1 fruit fly cellular context compared by ENCODE assay signal in the genomic region with DNA sequence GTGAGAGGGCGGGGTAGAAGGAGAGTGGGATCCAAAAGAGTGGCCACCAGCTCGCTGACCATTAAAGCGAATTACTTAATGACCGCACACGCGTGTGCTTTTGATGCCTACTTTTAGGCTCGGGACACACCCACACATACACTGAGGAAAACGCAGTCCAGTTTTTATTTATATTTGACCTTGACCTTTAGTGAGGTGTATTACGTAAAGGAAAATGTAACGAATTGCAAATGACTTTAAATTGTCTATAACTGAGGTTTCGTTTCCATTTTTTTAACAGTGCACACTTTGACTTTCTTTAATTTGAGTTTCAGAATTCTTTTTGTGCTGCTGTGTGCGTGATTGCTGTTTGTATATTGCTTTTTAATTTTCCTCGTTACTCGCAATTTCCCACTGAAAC.
A peak's percentile ranks its signal among the peaks of the same experiment; 100 is the strongest.
TF ChIP-seq lines count a peak whose summit lies in the region.

No protein-coding gene starts in this region.

TF ChIP-seq in whole organism, embryonic, 481 proteins besides CTCF, POLR2A, EP300 and RAD21 (continued from another document and continues in another):
- no peak for TF ChIP-seq Trl (optimal IDR thresholded peaks at IDR 0.05; lab: Kevin White, UChicago)
- peak; percentile 13 for TF ChIP-seq Trl (GFP tag; optimal IDR thresholded peaks at IDR 0.05; lab: Kevin White, UChicago)
- no peak for TF ChIP-seq CG42726 (GFP tag; IDR thresholded peaks at IDR 0.05; lab: Robert Waterston, UW; ENCODE audit: partially characterized antibody)
- TF ChIP-seq CG18599 (GFP tag; optimal IDR thresholded peaks at IDR 0.05; lab: Kevin White, UChicago), result peak; percentile 56
- peak; percentile 15 for TF ChIP-seq slp2 (GFP tag; optimal IDR thresholded peaks at IDR 0.05; lab: Kevin White, UChicago)
- TF ChIP-seq dpn (GFP tag; optimal IDR thresholded peaks at IDR 0.05; lab: Kevin White, UChicago), result peak in 1 of 2 experiments; percentile 13
- peak in 1 of 2 experiments; percentile 36 for TF ChIP-seq bsh (GFP tag; optimal IDR thresholded peaks at IDR 0.05; lab: Kevin White, UChicago)
- peak; percentile 2 for TF ChIP-seq Camta (GFP tag; optimal IDR thresholded peaks at IDR 0.05; lab: Kevin White, UChicago)
- TF ChIP-seq ara (GFP tag; IDR thresholded peaks at IDR 0.05; lab: Robert Waterston, UW), result no peak
- TF ChIP-seq NC2α (GFP tag; optimal IDR thresholded peaks at IDR 0.05; lab: Kevin White, UChicago), result no peak
- TF ChIP-seq CG33557 (GFP tag; optimal IDR thresholded peaks at IDR 0.05; lab: Kevin White, UChicago), result no peak
- TF ChIP-seq toy (GFP tag; IDR thresholded peaks at IDR 0.05; lab: Robert Waterston, UW), result no peak
- TF ChIP-seq CG18764 (GFP tag; optimal IDR thresholded peaks at IDR 0.05; lab: Kevin White, UChicago), result no peak
- no peak for TF ChIP-seq tx (GFP tag; optimal IDR thresholded peaks at IDR 0.05; lab: Kevin White, UChicago)
- TF ChIP-seq CG2678 (tag; optimal IDR thresholded peaks at IDR 0.05; lab: Kevin White, UChicago), result peak; percentile 41
- no peak for TF ChIP-seq Max (GFP tag; optimal IDR thresholded peaks at IDR 0.05; lab: Kevin White, UChicago)
- TF ChIP-seq sr (GFP tag; IDR thresholded peaks at IDR 0.05; lab: Robert Waterston, UW), result 0 out of 3 replicates have a peak, but pooled peaks have one; percentile 35
- TF ChIP-seq kni (GFP tag; optimal IDR thresholded peaks at IDR 0.05; lab: Kevin White, UChicago), result no peak
- no peak for TF ChIP-seq grn (GFP tag; optimal IDR thresholded peaks at IDR 0.05; lab: Kevin White, UChicago)
- no peak for TF ChIP-seq Gsc (GFP tag; IDR thresholded peaks at IDR 0.05; lab: Robert Waterston, UW)
- peak; percentile 29; the same call in 1 of the 2 replicates for TF ChIP-seq CG9932 (GFP tag; IDR thresholded peaks at IDR 0.05; lab: Robert Waterston, UW)
- peak; percentile 24 for TF ChIP-seq CG30403 (GFP tag; optimal IDR thresholded peaks at IDR 0.05; lab: Kevin White, UChicago)
- TF ChIP-seq Mes4 (GFP tag; optimal IDR thresholded peaks at IDR 0.05; lab: Kevin White, UChicago), result no peak
- no peak for TF ChIP-seq dati (GFP tag; IDR thresholded peaks at IDR 0.05; lab: Robert Waterston, UW)
- TF ChIP-seq MBD-R2 (GFP tag; IDR thresholded peaks at IDR 0.05; lab: Robert Waterston, UW), result no peak
- TF ChIP-seq eve (GFP tag; optimal IDR thresholded peaks at IDR 0.05; lab: Kevin White, UChicago), result peak in 1 of 2 experiments; percentile 30
- no peak for TF ChIP-seq pum (GFP tag; optimal IDR thresholded peaks at IDR 0.05; lab: Kevin White, UChicago)
- TF ChIP-seq dmrt99B (tag; optimal IDR thresholded peaks at IDR 0.05; lab: Kevin White, UChicago), result peak; percentile 45
- TF ChIP-seq ttk (GFP tag; IDR thresholded peaks at IDR 0.05; lab: Robert Waterston, UW), result 0 out of 2 replicates have a peak, but pooled peaks have one; percentile 13
- TF ChIP-seq CG7372 (GFP tag; IDR thresholded peaks at IDR 0.05; lab: Robert Waterston, UW), result no peak
- no peak for TF ChIP-seq pfk (GFP tag; optimal IDR thresholded peaks at IDR 0.05; lab: Kevin White, UChicago)
- TF ChIP-seq CG10147 (GFP tag; optimal IDR thresholded peaks at IDR 0.05; lab: Kevin White, UChicago), result peak; percentile 8
- TF ChIP-seq BtbVII (GFP tag; optimal IDR thresholded peaks at IDR 0.05; lab: Kevin White, UChicago), result no peak
- TF ChIP-seq CG31224 (GFP tag; IDR thresholded peaks at IDR 0.05; lab: Robert Waterston, UW), result no peak
- no peak for TF ChIP-seq wor (GFP tag; IDR thresholded peaks at IDR 0.05; lab: Robert Waterston, UW)
- TF ChIP-seq CG11504 (tag; optimal IDR thresholded peaks at IDR 0.05; lab: Kevin White, UChicago), result peak; percentile 61
- TF ChIP-seq Atf-2 (GFP tag; optimal IDR thresholded peaks at IDR 0.05; lab: Kevin White, UChicago), result no peak
- TF ChIP-seq CG7556 (GFP tag; optimal IDR thresholded peaks at IDR 0.05; lab: Kevin White, UChicago), result peak; percentile 25
- TF ChIP-seq Awh (GFP tag; IDR thresholded peaks at IDR 0.05; lab: Robert Waterston, UW), result 0 out of 2 replicates have a peak, but pooled peaks have one; percentile 19
- peak; percentile 52 for TF ChIP-seq Ptx1 (GFP tag; IDR thresholded peaks at IDR 0.05; lab: Robert Waterston, UW)
- 0 out of 2 replicates have a peak, but pooled peaks have one; percentile 26 for TF ChIP-seq Atf6 (GFP tag; IDR thresholded peaks at IDR 0.05; lab: Robert Waterston, UW)
- 0 out of 3 replicates have a peak, but pooled peaks have one; percentile 41 for TF ChIP-seq ken (GFP tag; IDR thresholded peaks at IDR 0.05; lab: Robert Waterston, UW)
- peak; percentile 13 for TF ChIP-seq CG4820 (GFP tag; optimal IDR thresholded peaks at IDR 0.05; lab: Kevin White, UChicago)
- TF ChIP-seq pnt (GFP tag; optimal IDR thresholded peaks at IDR 0.05; lab: Kevin White, UChicago), result peak; percentile 1
- TF ChIP-seq CG6813 (GFP tag; optimal IDR thresholded peaks at IDR 0.05; lab: Kevin White, UChicago), result no peak
- peak; percentile 3 for TF ChIP-seq CG1233 (GFP tag; optimal IDR thresholded peaks at IDR 0.05; lab: Kevin White, UChicago)
- TF ChIP-seq chif (GFP tag; optimal IDR thresholded peaks at IDR 0.05; lab: Kevin White, UChicago), result peak in 1 of 2 experiments; percentile 24
- TF ChIP-seq CG32767 (GFP tag; IDR thresholded peaks at IDR 0.05; lab: Robert Waterston, UW), result no peak
- peak; percentile 59 for TF ChIP-seq sens (GFP tag; lab: Kevin White, UChicago)
- no peak for TF ChIP-seq kay (GFP tag; optimal IDR thresholded peaks at IDR 0.05; lab: Kevin White, UChicago)
- no peak for TF ChIP-seq CG7928 (GFP tag; optimal IDR thresholded peaks at IDR 0.05; lab: Kevin White, UChicago)
- peak; percentile 25 for TF ChIP-seq eyg (GFP tag; optimal IDR thresholded peaks at IDR 0.05; lab: Kevin White, UChicago)
- peak; percentile 19 for TF ChIP-seq unpg (GFP tag; optimal IDR thresholded peaks at IDR 0.05; lab: Kevin White, UChicago)
- peak in 1 of 2 experiments; percentile 34 for TF ChIP-seq Hr51 (GFP tag; optimal IDR thresholded peaks at IDR 0.05; lab: Kevin White, UChicago)
- no peak for TF ChIP-seq disco-r (GFP tag; optimal IDR thresholded peaks at IDR 0.05; lab: Kevin White, UChicago)
- peak; percentile 11; the same call in 1 of the 2 replicates for TF ChIP-seq E2f1 (GFP tag; IDR thresholded peaks at IDR 0.05; lab: Robert Waterston, UW)
- TF ChIP-seq ATbp (GFP tag; optimal IDR thresholded peaks at IDR 0.05; lab: Kevin White, UChicago), result peak; percentile 30
- TF ChIP-seq hkb (optimal IDR thresholded peaks at IDR 0.05; lab: Kevin White, UChicago), result no peak
- TF ChIP-seq hkb (GFP tag; IDR thresholded peaks at IDR 0.05; lab: Robert Waterston, UW), result peak; percentile 30; the same call in 1 of the 2 replicates
- TF ChIP-seq Bgb (GFP tag; IDR thresholded peaks at IDR 0.05; lab: Robert Waterston, UW; ENCODE audit: partially characterized antibody), result no peak
- no peak for TF ChIP-seq run (tag; optimal IDR thresholded peaks at IDR 0.05; lab: Kevin White, UChicago)
- no peak for TF ChIP-seq HHEX (GFP tag; optimal IDR thresholded peaks at IDR 0.05; lab: Kevin White, UChicago)
- peak; percentile 6 for TF ChIP-seq az2 (GFP tag; optimal IDR thresholded peaks at IDR 0.05; lab: Kevin White, UChicago)
- no peak for TF ChIP-seq CG13424 (tag; optimal IDR thresholded peaks at IDR 0.05; lab: Kevin White, UChicago)
- TF ChIP-seq Myb (GFP tag; optimal IDR thresholded peaks at IDR 0.05; lab: Kevin White, UChicago), result peak; percentile 4
- TF ChIP-seq CG12219 (GFP tag; optimal IDR thresholded peaks at IDR 0.05; lab: Kevin White, UChicago), result peak; percentile 31
- TF ChIP-seq Aef1 (GFP tag; IDR thresholded peaks at IDR 0.05; lab: Robert Waterston, UW), result peak; percentile 26; the same call in 1 of the 3 replicates
- TF ChIP-seq CG32532 (GFP tag; IDR thresholded peaks at IDR 0.05; lab: Robert Waterston, UW), result 0 out of 2 replicates have a peak, but pooled peaks have one; percentile 14
- peak; percentile 28; the same call in 1 of the 2 replicates for TF ChIP-seq CG9215 (GFP tag; IDR thresholded peaks at IDR 0.05; lab: Robert Waterston, UW)
- TF ChIP-seq HLHmδ (GFP tag; optimal IDR thresholded peaks at IDR 0.05; lab: Kevin White, UChicago), result no peak
- no peak for TF ChIP-seq twi (tag; optimal IDR thresholded peaks at IDR 0.05; lab: Kevin White, UChicago)
- TF ChIP-seq Mad (GFP tag; optimal IDR thresholded peaks at IDR 0.05; lab: Kevin White, UChicago), result no peak
- no peak for TF ChIP-seq CG13296 (GFP tag; optimal IDR thresholded peaks at IDR 0.05; lab: Kevin White, UChicago)
- no peak for TF ChIP-seq CG17802 (tag; optimal IDR thresholded peaks at IDR 0.05; lab: Kevin White, UChicago)
- 0 out of 2 replicates have a peak, but pooled peaks have one; percentile 26 for TF ChIP-seq CG14441 (GFP tag; IDR thresholded peaks at IDR 0.05; lab: Robert Waterston, UW)
- TF ChIP-seq Dip2 (GFP tag; IDR thresholded peaks at IDR 0.05; lab: Robert Waterston, UW), result no peak
- peak; percentile 37 for TF ChIP-seq zf30C (GFP tag; optimal IDR thresholded peaks at IDR 0.05; lab: Kevin White, UChicago)
- no peak for TF ChIP-seq Dp (GFP tag; optimal IDR thresholded peaks at IDR 0.05; lab: Kevin White, UChicago)
- TF ChIP-seq Ravus (GFP tag; IDR thresholded peaks at IDR 0.05; lab: Robert Waterston, UW), result no peak
- TF ChIP-seq tin (GFP tag; optimal IDR thresholded peaks at IDR 0.05; lab: Kevin White, UChicago), result peak; percentile 41
- TF ChIP-seq CG10979 (tag; optimal IDR thresholded peaks at IDR 0.05; lab: Kevin White, UChicago), result peak; percentile 48
- TF ChIP-seq Nf-YC (tag; optimal IDR thresholded peaks at IDR 0.05; lab: Kevin White, UChicago), result no peak
- peak; percentile 30 for TF ChIP-seq CG7839 (tag; optimal IDR thresholded peaks at IDR 0.05; lab: Kevin White, UChicago)
- peak; percentile 52 for TF ChIP-seq gem (tag; optimal IDR thresholded peaks at IDR 0.05; lab: Kevin White, UChicago)
- no peak for TF ChIP-seq NC2β (GFP tag; optimal IDR thresholded peaks at IDR 0.05; lab: Kevin White, UChicago)
- no peak for TF ChIP-seq CG9437 (GFP tag; optimal IDR thresholded peaks at IDR 0.05; lab: Kevin White, UChicago)
- TF ChIP-seq Opbp (GFP tag; IDR thresholded peaks at IDR 0.05; lab: Robert Waterston, UW; ENCODE audit: partially characterized antibody), result no peak
- peak; percentile 51; the same call in 2 of the 3 replicates for TF ChIP-seq row (GFP tag; IDR thresholded peaks at IDR 0.05; lab: Robert Waterston, UW)
- TF ChIP-seq ato (GFP tag; IDR thresholded peaks at IDR 0.05; lab: Robert Waterston, UW; ENCODE audit: partially characterized antibody), result no peak
- TF ChIP-seq maf-S (GFP tag; optimal IDR thresholded peaks at IDR 0.05; lab: Kevin White, UChicago), result no peak
- TF ChIP-seq CG2889 (GFP tag; IDR thresholded peaks at IDR 0.05; lab: Robert Waterston, UW), result no peak
- peak; percentile 17 for TF ChIP-seq mam (GFP tag; optimal IDR thresholded peaks at IDR 0.05; lab: Kevin White, UChicago)
- no peak for TF ChIP-seq CG34376 (GFP tag; optimal IDR thresholded peaks at IDR 0.05; lab: Kevin White, UChicago)
- peak; percentile 18 for TF ChIP-seq CoRest (tag; optimal IDR thresholded peaks at IDR 0.05; lab: Kevin White, UChicago)
- no peak for TF ChIP-seq CG14014 (GFP tag; IDR thresholded peaks at IDR 0.05; lab: Robert Waterston, UW)
- peak; percentile 34 for TF ChIP-seq CG18262 (tag; optimal IDR thresholded peaks at IDR 0.05; lab: Kevin White, UChicago)
- TF ChIP-seq prd (optimal IDR thresholded peaks at IDR 0.05; lab: Kevin White, UChicago), result no peak
- peak; percentile 50; the same call in 2 of the 3 replicates for TF ChIP-seq prd (GFP tag; IDR thresholded peaks at IDR 0.05; lab: Robert Waterston, UW)
- no peak for TF ChIP-seq Side (GFP tag; optimal IDR thresholded peaks at IDR 0.05; lab: Kevin White, UChicago)
- no peak for TF ChIP-seq en (GFP tag; optimal IDR thresholded peaks at IDR 0.05; lab: Kevin White, UChicago)
- TF ChIP-seq CG7786 (GFP tag; optimal IDR thresholded peaks at IDR 0.05; lab: Kevin White, UChicago), result no peak
- TF ChIP-seq CG12155 (GFP tag; optimal IDR thresholded peaks at IDR 0.05; lab: Kevin White, UChicago), result no peak
- peak in 1 of 2 experiments; percentile 13 for TF ChIP-seq Pdp1 (GFP tag; optimal IDR thresholded peaks at IDR 0.05; lab: Kevin White, UChicago)
- TF ChIP-seq Hand (GFP tag; optimal IDR thresholded peaks at IDR 0.05; lab: Kevin White, UChicago), result peak; percentile 7
- TF ChIP-seq Med (GFP tag; lab: Kevin White, UChicago), result peak; percentile 48
- 0 out of 2 replicates have a peak, but pooled peaks have one; percentile 40 for TF ChIP-seq HLH3B (GFP tag; IDR thresholded peaks at IDR 0.05; lab: Robert Waterston, UW)
- TF ChIP-seq gro (GFP tag; optimal IDR thresholded peaks at IDR 0.05; lab: Kevin White, UChicago), result peak; percentile 29
- peak; percentile 57 for TF ChIP-seq lab (GFP tag; optimal IDR thresholded peaks at IDR 0.05; lab: Kevin White, UChicago)
- no peak for TF ChIP-seq bbx (GFP tag; IDR thresholded peaks at IDR 0.05; lab: Robert Waterston, UW; ENCODE audit: partially characterized antibody)
- TF ChIP-seq Fer1 (GFP tag; optimal IDR thresholded peaks at IDR 0.05; lab: Kevin White, UChicago), result peak; percentile 49
- peak; percentile 16 for TF ChIP-seq CG12391 (tag; optimal IDR thresholded peaks at IDR 0.05; lab: Kevin White, UChicago)
- no peak for TF ChIP-seq CG32772 (GFP tag; IDR thresholded peaks at IDR 0.05; lab: Robert Waterston, UW)
- TF ChIP-seq CG4730 (GFP tag; IDR thresholded peaks at IDR 0.05; lab: Robert Waterston, UW), result peak; percentile 39; the same call in 1 of the 2 replicates
- TF ChIP-seq CG11093 (GFP tag; IDR thresholded peaks at IDR 0.05; lab: Robert Waterston, UW), result no peak
- TF ChIP-seq CG11247 (GFP tag; IDR thresholded peaks at IDR 0.05; lab: Robert Waterston, UW), result peak; percentile 22; the same call in 1 of the 2 replicates
- no peak for TF ChIP-seq h (optimal IDR thresholded peaks at IDR 0.05; lab: Kevin White, UChicago)
- peak; percentile 14 for TF ChIP-seq NfI (GFP tag; optimal IDR thresholded peaks at IDR 0.05; lab: Kevin White, UChicago)
- peak; percentile 22 for TF ChIP-seq ems (GFP tag; optimal IDR thresholded peaks at IDR 0.05; lab: Kevin White, UChicago)
- TF ChIP-seq CG13624 (GFP tag; optimal IDR thresholded peaks at IDR 0.05; lab: Kevin White, UChicago), result peak; percentile 7
- no peak for TF ChIP-seq CG6254 (GFP tag; optimal IDR thresholded peaks at IDR 0.05; lab: Kevin White, UChicago)
- peak; percentile 38; the same call in 1 of the 2 replicates for TF ChIP-seq vvl (GFP tag; IDR thresholded peaks at IDR 0.05; lab: Robert Waterston, UW)
- TF ChIP-seq Six4 (GFP tag; optimal IDR thresholded peaks at IDR 0.05; lab: Kevin White, UChicago), result peak; percentile 10
- no peak for TF ChIP-seq CG13123 (GFP tag; optimal IDR thresholded peaks at IDR 0.05; lab: Kevin White, UChicago)
- no peak for TF ChIP-seq dysf (GFP tag; IDR thresholded peaks at IDR 0.05; lab: Robert Waterston, UW)
- TF ChIP-seq gcm (GFP tag; optimal IDR thresholded peaks at IDR 0.05; lab: Kevin White, UChicago), result no peak
- TF ChIP-seq CG10654 (GFP tag; optimal IDR thresholded peaks at IDR 0.05; lab: Kevin White, UChicago), result no peak
